Fruit fly (Drosophila melanogaster) whole organism, embryonic: ENCODE data around the gene Mms19.

ENCODE experiments used
- Atf6 ChIP-seq: fragments of 200-800 bp; sonication (Bioruptor generic); IDR thresholded peaks from 2 replicates; pipeline ENCODE4 v1.3.6; 2022; ENCODE audit warnings: missing biosample characterization, missing genetic modification characterization
- CG11085 ChIP-seq: fragments of 200-800 bp; sonication (Bioruptor generic); IDR thresholded peaks from 2 replicates; pipeline ENCODE4 v1.3.6; 2022; ENCODE audit warnings: missing biosample characterization, missing genetic modification characterization
- CG13287 ChIP-seq: fragments of 200-800 bp; sonication (Bioruptor generic); IDR thresholded peaks from 2 replicates; pipeline ENCODE4 v1.3.6; 2022; ENCODE audit warnings: missing biosample characterization, missing genetic modification characterization; ENCODE audit not compliant: partially characterized antibody
- CG15601 ChIP-seq: fragments of 200-800 bp; sonication (Bioruptor generic); optimal IDR thresholded peaks from 3 replicates; lab custom pipeline; 2019; ENCODE audit warnings: missing biosample characterization, mild to moderate bottlenecking, missing genetic modification characterization, moderate library complexity
- CG16815 ChIP-seq: fragments of 200-800 bp; sonication (Bioruptor generic); optimal IDR thresholded peaks from 3 replicates; lab custom pipeline; 2017; ENCODE audit warnings: missing biosample characterization, mild to moderate bottlenecking, missing genetic modification characterization
- CG16863 ChIP-seq: fragments of 200-800 bp; sonication (Bioruptor generic); optimal IDR thresholded peaks from 3 replicates; lab custom pipeline; 2016; ENCODE audit warnings: missing biosample characterization, missing genetic modification characterization
- CG2712 ChIP-seq: fragments of 200-800 bp; optimal IDR thresholded peaks from 3 replicates; lab custom pipeline; 2019; ENCODE audit warnings: missing biosample characterization, mild to moderate bottlenecking, missing genetic modification characterization, moderate library complexity
- CG30431 ChIP-seq: fragments of 200-800 bp; sonication (Bioruptor generic); optimal IDR thresholded peaks from 2 replicates; lab custom pipeline; 2017; ENCODE audit warnings: missing biosample characterization, missing genetic modification characterization
- CG31365 ChIP-seq: fragments of 200-800 bp; sonication (Bioruptor generic); optimal IDR thresholded peaks from 2 replicates; lab custom pipeline; 2018; ENCODE audit warnings: missing biosample characterization, mild to moderate bottlenecking, missing genetic modification characterization
- CG3163 ChIP-seq: fragments of 200-800 bp; sonication (Bioruptor generic); optimal IDR thresholded peaks from 3 replicates; lab custom pipeline; 2016; ENCODE audit warnings: missing biosample characterization, missing genetic modification characterization
- CG32532 ChIP-seq: fragments of 200-800 bp; sonication (Bioruptor generic); IDR thresholded peaks from 2 replicates; pipeline ENCODE4 v1.3.6; 2022; ENCODE audit warnings: missing biosample characterization, missing genetic modification characterization
- CG42726 ChIP-seq: fragments of 200-800 bp; sonication (Bioruptor generic); IDR thresholded peaks from 2 replicates; pipeline ENCODE4 v1.3.6; 2022; ENCODE audit warnings: missing biosample characterization, missing genetic modification characterization; ENCODE audit not compliant: partially characterized antibody
- CG4360 ChIP-seq: fragments of 200-800 bp; sonication (Bioruptor generic); IDR thresholded peaks from 2 replicates; pipeline ENCODE4 v1.3.6; 2022; ENCODE audit warnings: missing biosample characterization, missing genetic modification characterization
- CG4820 ChIP-seq: fragments of 200-800 bp; sonication (Bioruptor generic); optimal IDR thresholded peaks from 3 replicates; lab custom pipeline; 2016; ENCODE audit warnings: missing biosample characterization, missing genetic modification characterization
- CG8765 ChIP-seq: fragments of 200-800 bp; sonication (Bioruptor generic); IDR thresholded peaks from 2 replicates; pipeline ENCODE4 v1.3.6; 2022; ENCODE audit warnings: missing biosample characterization, missing genetic modification characterization
- CG9727 ChIP-seq: fragments of 200-800 bp; sonication (Bioruptor generic); optimal IDR thresholded peaks from 3 replicates; lab custom pipeline; 2017; ENCODE audit warnings: missing biosample characterization, mild to moderate bottlenecking, missing genetic modification characterization
- CG9932 ChIP-seq: fragments of 200-800 bp; sonication (Bioruptor generic); IDR thresholded peaks from 2 replicates; pipeline ENCODE4 v1.3.6; 2022; ENCODE audit warnings: missing biosample characterization, missing genetic modification characterization
- Eip74EF ChIP-seq, 2 experiments: fragments of 200-800 bp in 1 of 2; fragments of >200 bp in 1 of 2; sonication (Bioruptor generic) in 1 of 2; optimal IDR thresholded peaks; 2 replicates each; lab custom pipeline; 2017 to 2019; ENCODE audit warnings: missing biosample characterization in 2 of 2, missing genetic modification characterization in 2 of 2, mild to moderate bottlenecking in 1 of 2, moderate library complexity in 1 of 2
- H15 ChIP-seq: fragments of 200-800 bp; sonication (Bioruptor generic); IDR thresholded peaks from 3 replicates; pipeline ENCODE4 v1.3.6; 2022; ENCODE audit warnings: missing biosample characterization, missing genetic modification characterization
- Kr ChIP-seq: fragments of 200-800 bp; sonication (Bioruptor generic); optimal IDR thresholded peaks from 2 replicates; lab custom pipeline; 2017; ENCODE audit warnings: missing biosample characterization, mild to moderate bottlenecking, missing genetic modification characterization
- NFAT ChIP-seq: fragments of 200-800 bp; sonication (Bioruptor generic); IDR thresholded peaks from 2 replicates; pipeline ENCODE4 v1.3.6; 2022; ENCODE audit warnings: missing biosample characterization, missing genetic modification characterization
- Neu2 ChIP-seq: fragments of 200-800 bp; sonication (Bioruptor generic); optimal IDR thresholded peaks from 3 replicates; lab custom pipeline; 2016; ENCODE audit warnings: missing biosample characterization, missing genetic modification characterization, borderline replicate concordance
- Rx ChIP-seq: fragments of 200-800 bp; sonication (Bioruptor generic); IDR thresholded peaks from 2 replicates; pipeline ENCODE4 v1.3.6; 2022; ENCODE audit warnings: missing biosample characterization, missing genetic modification characterization
- Spps ChIP-seq: fragments of 200-800 bp; sonication (Bioruptor generic); optimal IDR thresholded peaks from 2 replicates; lab custom pipeline; 2018; ENCODE audit warnings: missing biosample characterization, mild to moderate bottlenecking, missing genetic modification characterization
- ab ChIP-seq: fragments of 200-800 bp; sonication (Bioruptor generic); optimal IDR thresholded peaks from 2 replicates; lab custom pipeline; 2016; ENCODE audit warnings: missing biosample characterization, missing genetic modification characterization
- ac ChIP-seq: fragments of 200-800 bp; sonication (Bioruptor generic); optimal IDR thresholded peaks from 3 replicates; lab custom pipeline; 2017; ENCODE audit warnings: missing biosample characterization, mild to moderate bottlenecking, missing genetic modification characterization
- al ChIP-seq: fragments of 200-800 bp; sonication (Bioruptor generic); IDR thresholded peaks from 2 replicates; pipeline ENCODE4 v1.3.6; 2022; ENCODE audit warnings: missing biosample characterization, missing genetic modification characterization
- ap ChIP-seq: fragments of 200-800 bp; sonication (Bioruptor generic); IDR thresholded peaks from 2 replicates; pipeline ENCODE4 v1.3.6; 2022; ENCODE audit warnings: missing biosample characterization, missing genetic modification characterization
- az2 ChIP-seq: fragments of 200-800 bp; sonication (Bioruptor generic); optimal IDR thresholded peaks from 3 replicates; lab custom pipeline; 2016; ENCODE audit warnings: missing biosample characterization, missing genetic modification characterization
- danr ChIP-seq: fragments of 200-800 bp; sonication (Bioruptor generic); IDR thresholded peaks from 2 replicates; pipeline ENCODE4 v1.3.6; 2022; ENCODE audit warnings: missing biosample characterization, missing genetic modification characterization
- dm ChIP-seq: fragments of 200-800 bp; sonication (Bioruptor generic); optimal IDR thresholded peaks from 3 replicates; lab custom pipeline; 2016; ENCODE audit warnings: missing biosample characterization, missing genetic modification characterization
- dpn ChIP-seq, 2 experiments: fragments of 200-800 bp; sonication (Bioruptor generic); optimal IDR thresholded peaks; 3 replicates each; lab custom pipeline; 2016; ENCODE audit warnings: missing biosample characterization in 2 of 2, missing genetic modification characterization in 2 of 2
- fd102C ChIP-seq: fragments of 200-800 bp; sonication (Bioruptor generic); optimal IDR thresholded peaks from 2 replicates; lab custom pipeline; 2018; ENCODE audit warnings: missing biosample characterization, mild to moderate bottlenecking, missing genetic modification characterization, moderate library complexity
- fu2 ChIP-seq: fragments of 200-800 bp; sonication (Bioruptor generic); optimal IDR thresholded peaks from 2 replicates; lab custom pipeline; 2016; ENCODE audit warnings: missing biosample characterization, missing genetic modification characterization
- gce ChIP-seq: fragments of 200-800 bp; sonication (Bioruptor generic); IDR thresholded peaks from 3 replicates; pipeline ENCODE4 v1.3.6; 2022; ENCODE audit warnings: missing biosample characterization, missing genetic modification characterization
- hkb ChIP-seq, 2 experiments: fragments of 200-800 bp in 1 of 2; fragments of >200 bp in 1 of 2; sonication (Bioruptor generic) in 1 of 2; IDR thresholded peaks in 1 of 2; optimal IDR thresholded peaks in 1 of 2; 2 replicates each; pipeline versions ENCODE4 v1.3.6 to Lab custom; 2017 to 2022; ENCODE audit warnings: missing biosample characterization in 1 of 2, missing genetic modification characterization in 1 of 2
- kah ChIP-seq: fragments of 200-800 bp; sonication (Bioruptor generic); optimal IDR thresholded peaks from 2 replicates; lab custom pipeline; 2018; ENCODE audit warnings: missing biosample characterization, mild to moderate bottlenecking, missing genetic modification characterization
- lola ChIP-seq, 3 experiments: fragments of >200 bp in 2 of 3; fragments of 200-800 bp in 1 of 3; sonication (Bioruptor generic) in 1 of 3; optimal IDR thresholded peaks; 2 replicates each; lab custom pipeline; 2017 to 2019; ENCODE audit warnings: missing biosample characterization in 3 of 3, missing genetic modification characterization in 3 of 3, mild to moderate bottlenecking in 1 of 3, moderate library complexity in 1 of 3
- mirr ChIP-seq: fragments of 200-800 bp; sonication (Bioruptor generic); optimal IDR thresholded peaks from 3 replicates; lab custom pipeline; 2018; ENCODE audit warnings: missing biosample characterization, mild to moderate bottlenecking, missing genetic modification characterization
- nau ChIP-seq: fragments of 200-800 bp; sonication (Bioruptor generic); optimal IDR thresholded peaks from 3 replicates; lab custom pipeline; 2017; ENCODE audit warnings: missing biosample characterization, mild to moderate bottlenecking, missing genetic modification characterization, missing genetic modification reagents
- nom ChIP-seq: fragments of 200-800 bp; sonication (Bioruptor generic); optimal IDR thresholded peaks from 2 replicates; lab custom pipeline; 2017; ENCODE audit warnings: missing biosample characterization, missing genetic modification characterization, mild to moderate bottlenecking, moderate library complexity, missing genetic modification reagents
- p53 ChIP-seq: fragments of 200-800 bp; sonication (Bioruptor generic); optimal IDR thresholded peaks from 2 replicates; lab custom pipeline; 2016; ENCODE audit warnings: missing biosample characterization, missing genetic modification characterization
- pum ChIP-seq: fragments of 200-800 bp; sonication (Bioruptor generic); optimal IDR thresholded peaks from 2 replicates; lab custom pipeline; 2016; ENCODE audit warnings: missing biosample characterization, missing genetic modification characterization
- sna ChIP-seq: fragments of 200-800 bp; sonication (Bioruptor generic); IDR thresholded peaks from 2 replicates; pipeline ENCODE4 v1.3.6; 2022; ENCODE audit warnings: missing biosample characterization, missing genetic modification characterization; ENCODE audit not compliant: partially characterized antibody
- sob ChIP-seq: fragments of 200-800 bp; sonication (Bioruptor generic); IDR thresholded peaks from 2 replicates; pipeline ENCODE4 v1.3.6; 2022; ENCODE audit warnings: missing biosample characterization, missing genetic modification characterization
- sr ChIP-seq: fragments of 200-800 bp; sonication (Bioruptor generic); IDR thresholded peaks from 3 replicates; pipeline ENCODE4 v1.3.6; 2022; ENCODE audit warnings: missing biosample characterization, missing genetic modification characterization
- tin ChIP-seq: fragments of 200-800 bp; sonication (Bioruptor generic); optimal IDR thresholded peaks from 3 replicates; lab custom pipeline; 2016; ENCODE audit warnings: missing biosample characterization, missing genetic modification characterization
- ttk ChIP-seq: fragments of 200-800 bp; sonication (Bioruptor generic); IDR thresholded peaks from 2 replicates; pipeline ENCODE4 v2.1.2; 2022; ENCODE audit warnings: missing biosample characterization, missing genetic modification characterization
- vfl ChIP-seq: fragments of 200-800 bp; sonication (Bioruptor generic); optimal IDR thresholded peaks from 2 replicates; lab custom pipeline; 2016; ENCODE audit warnings: missing biosample characterization, missing genetic modification characterization
- wdn ChIP-seq: fragments of 200-800 bp; sonication (Bioruptor generic); IDR thresholded peaks from 2 replicates; pipeline ENCODE4 v1.3.6; 2022; ENCODE audit warnings: missing biosample characterization, missing genetic modification characterization
- zfh2 ChIP-seq: fragments of 200-800 bp; sonication (Bioruptor generic); optimal IDR thresholded peaks from 2 replicates; lab custom pipeline; 2016; ENCODE audit warnings: missing biosample characterization, missing genetic modification characterization

The Mms19 gene

DNA sequence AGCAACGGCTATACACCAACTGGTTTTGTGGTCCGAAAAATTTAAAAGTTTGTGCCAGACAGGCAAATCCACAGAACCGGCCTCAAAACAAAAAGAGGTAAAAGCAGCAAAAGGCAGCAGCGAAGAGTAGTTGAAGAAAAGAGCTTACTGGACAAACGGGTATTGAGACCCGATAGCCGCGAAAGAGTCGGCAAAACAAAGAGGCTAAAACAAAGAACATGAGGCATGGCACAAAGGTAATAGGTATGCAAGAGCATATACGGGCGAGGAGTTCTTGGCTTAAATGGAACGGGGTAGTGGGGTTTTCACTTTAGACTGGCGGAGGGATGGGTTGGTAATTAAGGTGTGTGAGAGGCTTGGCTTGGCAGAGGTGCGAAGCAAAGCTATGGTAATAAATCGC is 48.8 kb downstream of the Mms19 start (continued):
- TF ChIP-seq p53 (no peak), CG16863 (GFP tag; lab: Kevin White, UChicago) (no peak), Spps (tag; lab: Kevin White, UChicago) (no peak), ab (no peak), Kr (no peak), sob (GFP tag; lab: Robert Waterston, UW) (no peak), dm (GFP tag; lab: Kevin White, UChicago) (no peak), zfh2 (GFP tag; lab: Kevin White, UChicago) (peak; percentile 11), tin (GFP tag; lab: Kevin White, UChicago) (no peak), CG11085 (no peak), CG4820 (GFP tag; lab: Kevin White, UChicago) (no peak), nau (GFP tag; lab: Kevin White, UChicago) (no peak), al (GFP tag; lab: Robert Waterston, UW) (0 out of 2 replicates have a peak, but pooled peaks have one; percentile 13), CG31365 (tag; lab: Kevin White, UChicago) (no peak), pum (GFP tag; lab: Kevin White, UChicago) (no peak), fu2 (no peak), danr (GFP tag; lab: Robert Waterston, UW) (no peak), CG4360 (no peak), nom (peak; percentile 37), NFAT (peak; percentile 62; the same call in 1 of the 2 replicates), CG30431 (GFP tag; lab: Kevin White, UChicago) (no peak), CG9727 (GFP tag; lab: Kevin White, UChicago) (no peak), vfl (no peak), Atf6 (GFP tag; lab: Robert Waterston, UW) (0 out of 2 replicates have a peak, but pooled peaks have one; percentile 37), gce (GFP tag; lab: Robert Waterston, UW) (no peak), CG3163 (GFP tag; lab: Kevin White, UChicago) (peak; percentile 41), Neu2 (GFP tag; lab: Kevin White, UChicago) (no peak), az2 (GFP tag; lab: Kevin White, UChicago) (no peak), CG16815 (GFP tag; lab: Kevin White, UChicago) (no peak), CG2712 (tag; lab: Kevin White, UChicago) (no peak), fd102C (GFP tag; lab: Kevin White, UChicago) (no peak), ttk (GFP tag; lab: Robert Waterston, UW) (no peak), dpn (GFP tag; optimal IDR thresholded peaks at IDR 0.05; lab: Kevin White, UChicago) (no peak), ac (no peak), H15 (GFP tag; lab: Robert Waterston, UW) (no peak), CG15601 (tag; lab: Kevin White, UChicago) (no peak), lola (GFP tag; optimal IDR thresholded peaks at IDR 0.05; lab: Kevin White, UChicago) (no peak), Rx (GFP tag; lab: Robert Waterston, UW) (no peak)
- TF ChIP-seq, all 482 proteins: peak for 25

DNA sequence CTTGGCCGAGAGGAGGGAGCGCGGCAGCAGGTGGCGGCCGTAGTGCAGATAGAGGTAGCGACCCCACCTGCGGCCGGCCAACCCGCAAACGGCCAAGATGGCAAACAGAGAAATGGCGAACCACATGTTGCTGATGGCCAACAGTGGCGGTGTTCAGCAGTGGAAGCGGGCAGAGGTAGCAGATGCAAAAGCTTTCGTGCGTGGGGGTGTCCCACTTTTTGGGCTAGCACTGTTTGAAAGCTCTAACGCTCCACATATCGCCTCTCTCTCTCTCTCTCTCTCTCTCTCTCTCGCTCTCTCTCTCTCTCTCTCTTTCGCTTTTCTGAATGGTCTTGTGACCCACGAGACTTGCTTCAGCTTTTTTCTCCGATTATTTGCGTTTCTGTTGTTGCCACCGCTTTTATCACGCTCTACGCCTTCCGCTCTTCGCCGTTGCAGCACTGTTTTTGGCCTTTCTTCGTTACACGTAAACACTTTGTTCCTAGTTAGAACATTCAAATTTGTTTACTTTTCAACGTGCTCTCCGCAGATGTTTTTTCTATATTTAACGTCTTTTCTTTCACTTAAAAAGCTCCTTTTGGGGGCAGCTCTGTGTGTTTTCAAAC is 50.5 kb downstream of the Mms19 start:
- TF ChIP-seq lola (GFP tag; optimal IDR thresholded peaks at IDR 0.05; lab: Kevin White, UChicago) (no peak), mirr (GFP tag; lab: Kevin White, UChicago) (peak; percentile 23), CG13287 (peak; percentile 60), CG8765 (GFP tag; lab: Robert Waterston, UW) (peak; percentile 50; the same call in 1 of the 2 replicates), kah (GFP tag; lab: Kevin White, UChicago) (peak; percentile 73), zfh2 (GFP tag; lab: Kevin White, UChicago) (peak; percentile 12), sna (GFP tag; lab: Robert Waterston, UW) (peak; percentile 48; the same call in 1 of the 2 replicates), CG32532 (peak; percentile 83), Eip74EF (GFP tag; optimal IDR thresholded peaks at IDR 0.05; lab: Kevin White, UChicago) (no peak), ap (0 out of 2 replicates have a peak, but pooled peaks have one; percentile 3), sr (GFP tag; lab: Robert Waterston, UW) (peak; percentile 68; the same call in 2 of the 3 replicates), hkb (optimal IDR thresholded peaks at IDR 0.05; lab: Kevin White, UChicago) (no peak), hkb (GFP tag; IDR thresholded peaks at IDR 0.05; lab: Robert Waterston, UW) (peak; percentile 45), CG42726 (0 out of 2 replicates have a peak, but pooled peaks have one; percentile 43), wdn (0 out of 2 replicates have a peak, but pooled peaks have one; percentile 34), CG9932 (GFP tag; lab: Robert Waterston, UW) (peak; percentile 67)
